Worm (Caenorhabditis elegans): ENCODE measurements around the gene amt-2.

- no peak for TF ChIP-seq ztf-23 (GFP tag; IDR thresholded peaks at IDR 0.05)
- no peak for TF ChIP-seq med-1 (GFP tag; optimal IDR thresholded peaks at IDR 0.05; ENCODE audit: insufficient read depth)
- TF ChIP-seq ref-1 (GFP tag; conservative IDR thresholded peaks at IDR 0.05), result no peak
- TF ChIP-seq klf-2 (GFP tag; conservative IDR thresholded peaks at IDR 0.05), result no peak
- TF ChIP-seq cog-1 (tag; optimal IDR thresholded peaks at IDR 0.05), result no peak
- TF ChIP-seq flt-1 (GFP tag; IDR thresholded peaks at IDR 0.05), result 0 out of 2 replicates have a peak, but pooled peaks have one; percentile 40
Observed at ce11 chrIV:12999087-12999486, 43.1 kb upstream of the amt-2 start.
